Worm (Caenorhabditis elegans) whole organism, late embryonic: ENCODE results near the gene C13G5.2.

Source experiments
- F13H6.1 ChIP-seq: sonication (generic microtip); optimal IDR thresholded peaks from 2 replicates; lab custom pipeline; 2016; ENCODE audit warnings: missing genetic modification characterization, missing compliant biosample characterization
- ceh-24 ChIP-seq: sonication (generic microtip); optimal IDR thresholded peaks from 2 replicates; lab custom pipeline; 2016; ENCODE audit warnings: mild to moderate bottlenecking, missing genetic modification characterization, missing compliant biosample characterization
- elt-4 ChIP-seq: sonication (generic microtip); optimal IDR thresholded peaks from 2 replicates; lab custom pipeline; 2016; ENCODE audit warnings: missing genetic modification characterization, missing compliant biosample characterization
- fkh-6 ChIP-seq: sonication (generic microtip); optimal IDR thresholded peaks from 2 replicates; lab custom pipeline; 2016; ENCODE audit warnings: missing genetic modification characterization, missing compliant biosample characterization
- mec-3 ChIP-seq: sonication (generic microtip); optimal IDR thresholded peaks from 2 replicates; lab custom pipeline; 2016; ENCODE audit warnings: borderline replicate concordance, missing genetic modification characterization, missing compliant biosample characterization
- nfya-1 ChIP-seq: sonication (generic microtip); optimal IDR thresholded peaks from 2 replicates; lab custom pipeline; 2017; ENCODE audit warnings: missing genetic modification characterization, mild to moderate bottlenecking, missing compliant biosample characterization, antibody characterized with exemption, moderate library complexity
- nhr-11 ChIP-seq: fragments of 150-350 bp; optimal IDR thresholded peaks from 2 replicates; lab custom pipeline; 2014; ENCODE audit warnings: missing biosample characterization, missing genetic modification characterization
- pha-4 ChIP-seq: fragments of 150-350 bp; optimal IDR thresholded peaks from 2 replicates; lab custom pipeline; 2018; ENCODE audit warnings: missing biosample characterization, missing genetic modification reagents, missing genetic modification characterization
- pqm-1 ChIP-seq: sonication (generic microtip); optimal IDR thresholded peaks from 2 replicates; lab custom pipeline; 2016; ENCODE audit warnings: missing genetic modification characterization, missing compliant biosample characterization
- tbx-2 ChIP-seq: sonication (generic microtip); optimal IDR thresholded peaks from 2 replicates; lab custom pipeline; 2016; ENCODE audit warnings: missing genetic modification characterization, missing compliant biosample characterization
- unc-3 ChIP-seq, 2 experiments: fragments of 200-800 bp in 1 of 2; sonication (Bioruptor generic) in 1 of 2; sonication (generic microtip) in 1 of 2; conservative IDR thresholded peaks in 1 of 2; optimal IDR thresholded peaks in 1 of 2; 2 replicates each; pipeline versions ENCODE4 v1.3.6 to Lab custom; 2016 to 2022; ENCODE audit warnings: missing compliant biosample characterization in 2 of 2, missing genetic modification characterization in 2 of 2, missing genetic modification reagents in 1 of 2

- TF ChIP-seq pha-4 (tag; lab: Kevin White, UChicago), result no peak
- TF ChIP-seq tbx-2 (tag; lab: Kevin White, UChicago), result no peak
- TF ChIP-seq nhr-11 (tag; lab: Kevin White, UChicago), result no peak
- no peak for TF ChIP-seq unc-3 (GFP tag; conservative IDR thresholded peaks at IDR 0.05; lab: Robert Waterston, UW)
- no peak for TF ChIP-seq unc-3 (tag; optimal IDR thresholded peaks at IDR 0.05; lab: Kevin White, UChicago)
- no peak for TF ChIP-seq ceh-24 (tag; lab: Kevin White, UChicago)
- TF ChIP-seq F13H6.1 (tag; lab: Kevin White, UChicago), result no peak
- no peak for TF ChIP-seq pqm-1 (tag; lab: Kevin White, UChicago)
- TF ChIP-seq fkh-6, result no peak
- TF ChIP-seq elt-4 (tag; lab: Kevin White, UChicago), result no peak
- no peak for TF ChIP-seq mec-3 (tag; lab: Kevin White, UChicago)
- TF ChIP-seq nfya-1 (tag; lab: Kevin White, UChicago), result no peak
These were observed 46.7 kb upstream of the C13G5.2 start, which contains the start of gene F22B7.1 for ce11 chrIII:8664897-8665388.
